Worm (Caenorhabditis elegans) whole organism, L4/young adult: ENCODE results near the gene C14E2.11.

ENCODE experiments used
- W03F9.2 ChIP-seq: fragments of 150-350 bp; optimal IDR thresholded peaks from 2 replicates; lab custom pipeline; 2014; ENCODE audit warnings: missing biosample characterization, missing genetic modification characterization
- him-1 ChIP-seq: sonication (generic microtip); optimal IDR thresholded peaks from 2 replicates; lab custom pipeline; 2016; ENCODE audit warnings: missing genotype, missing genetic modification reagents, missing genetic modification characterization, missing compliant biosample characterization

DNA sequence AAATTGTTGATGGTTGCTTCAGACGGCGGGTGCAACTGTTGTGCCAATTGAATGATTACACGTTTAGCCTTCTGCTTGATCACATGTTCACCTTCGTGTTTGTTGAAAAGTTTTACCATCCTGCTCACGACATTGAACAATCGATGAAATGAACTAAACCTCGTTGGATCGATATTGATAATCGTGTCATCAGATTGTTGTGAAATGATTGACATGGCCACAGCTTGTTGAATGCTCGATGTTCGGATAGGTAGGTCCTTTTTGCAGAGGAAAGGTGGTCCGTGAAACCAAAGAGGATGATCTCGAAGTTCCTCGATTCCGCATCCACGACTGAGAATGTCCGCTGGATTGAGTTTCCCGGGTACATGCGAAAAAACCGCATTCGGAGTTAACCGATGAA, 31.6 kb upstream of the C14E2.11 start:
- TF ChIP-seq W03F9.2 (tag; lab: Kevin White, UChicago) (no peak), him-1 (no peak)
